In genomic region chr2L:13366109-13366747, dm6 we compare ENCODE assay signal across 1 fruit fly cellular context.
TF ChIP-seq lines count a peak whose summit lies in the region.

Nnp-1 (minus strand) TSS chr2L:13366189.
Grx3 (plus strand) TSS chr2L:13366447.

TF ChIP-seq in whole organism, embryonic, 481 proteins besides CTCF, POLR2A, EP300 and RAD21 (continued from another document and continues in another):
- no peak for TF ChIP-seq CG6854 (GFP tag; optimal IDR thresholded peaks at IDR 0.05; lab: Kevin White, UChicago)
- 0 out of 2 replicates have a peak, but pooled peaks have one; percentile 24 for TF ChIP-seq E2f1 (GFP tag; IDR thresholded peaks at IDR 0.05; lab: Robert Waterston, UW)
- TF ChIP-seq Ptx1 (GFP tag; IDR thresholded peaks at IDR 0.05; lab: Robert Waterston, UW), result peak; percentile 59
- TF ChIP-seq Asciz (GFP tag; optimal IDR thresholded peaks at IDR 0.05; lab: Kevin White, UChicago), result no peak
- TF ChIP-seq zen2 (GFP tag; IDR thresholded peaks at IDR 0.05; lab: Robert Waterston, UW; ENCODE audit: partially characterized antibody), result no peak
- no peak for TF ChIP-seq Awh (GFP tag; IDR thresholded peaks at IDR 0.05; lab: Robert Waterston, UW)
- no peak for TF ChIP-seq Camta (GFP tag; optimal IDR thresholded peaks at IDR 0.05; lab: Kevin White, UChicago)
- no peak for TF ChIP-seq nerfin-1 (tag; optimal IDR thresholded peaks at IDR 0.05; lab: Kevin White, UChicago)
- no peak for TF ChIP-seq CG8944 (GFP tag; optimal IDR thresholded peaks at IDR 0.05; lab: Kevin White, UChicago)
- TF ChIP-seq HmgZ (tag; optimal IDR thresholded peaks at IDR 0.05; lab: Kevin White, UChicago), result peak; percentile 52
- no peak for TF ChIP-seq Hey (tag; optimal IDR thresholded peaks at IDR 0.05; lab: Kevin White, UChicago)
- no peak for TF ChIP-seq CG7372 (GFP tag; IDR thresholded peaks at IDR 0.05; lab: Robert Waterston, UW)
- TF ChIP-seq Atf3 (GFP tag; optimal IDR thresholded peaks at IDR 0.05; lab: Kevin White, UChicago), result no peak
- TF ChIP-seq dysf (GFP tag; IDR thresholded peaks at IDR 0.05; lab: Robert Waterston, UW), result peak; percentile 46; the same call in 1 of the 3 replicates
- TF ChIP-seq NK7.1 (GFP tag; optimal IDR thresholded peaks at IDR 0.05; lab: Kevin White, UChicago), result no peak
- TF ChIP-seq Mrtf (GFP tag; IDR thresholded peaks at IDR 0.05; lab: Robert Waterston, UW), result no peak
- no peak for TF ChIP-seq nom (GFP tag; optimal IDR thresholded peaks at IDR 0.05; lab: Kevin White, UChicago)
- no peak for TF ChIP-seq Stat92E (GFP tag; optimal IDR thresholded peaks at IDR 0.05; lab: Kevin White, UChicago)
- no peak for TF ChIP-seq CG6272 (GFP tag; IDR thresholded peaks at IDR 0.05; lab: Robert Waterston, UW)
- no peak for TF ChIP-seq CG13624 (GFP tag; optimal IDR thresholded peaks at IDR 0.05; lab: Kevin White, UChicago)
- TF ChIP-seq al (GFP tag; IDR thresholded peaks at IDR 0.05; lab: Robert Waterston, UW), result 0 out of 2 replicates have a peak, but pooled peaks have one; percentile 22
- TF ChIP-seq Opbp (GFP tag; IDR thresholded peaks at IDR 0.05; lab: Robert Waterston, UW; ENCODE audit: partially characterized antibody), result no peak
- no peak for TF ChIP-seq CG1647 (GFP tag; optimal IDR thresholded peaks at IDR 0.05; lab: Kevin White, UChicago)
- no peak for TF ChIP-seq Hmx (GFP tag; optimal IDR thresholded peaks at IDR 0.05; lab: Kevin White, UChicago)
- no peak for TF ChIP-seq CG13123 (GFP tag; optimal IDR thresholded peaks at IDR 0.05; lab: Kevin White, UChicago)
- TF ChIP-seq Ets65A (GFP tag; lab: Kevin White, UChicago), result peak; percentile 71
- TF ChIP-seq insv (GFP tag; optimal IDR thresholded peaks at IDR 0.05; lab: Kevin White, UChicago), result no peak
- peak; percentile 56 for TF ChIP-seq Sin3A (optimal IDR thresholded peaks at IDR 0.05; lab: Kevin White, UChicago)
- TF ChIP-seq stwl (tag; optimal IDR thresholded peaks at IDR 0.05; lab: Kevin White, UChicago), result peak; percentile 49
- TF ChIP-seq CG10147 (GFP tag; optimal IDR thresholded peaks at IDR 0.05; lab: Kevin White, UChicago), result no peak
- no peak for TF ChIP-seq vvl (GFP tag; IDR thresholded peaks at IDR 0.05; lab: Robert Waterston, UW)
- no peak for TF ChIP-seq CG6654 (GFP tag; optimal IDR thresholded peaks at IDR 0.05; lab: Kevin White, UChicago)
- TF ChIP-seq MESR4 (GFP tag; optimal IDR thresholded peaks at IDR 0.05; lab: Kevin White, UChicago), result peak; percentile 26
- TF ChIP-seq fd102C (GFP tag; optimal IDR thresholded peaks at IDR 0.05; lab: Kevin White, UChicago), result no peak
- TF ChIP-seq aop (GFP tag; IDR thresholded peaks at IDR 0.05; lab: Robert Waterston, UW), result no peak
- no peak for TF ChIP-seq tup (GFP tag; optimal IDR thresholded peaks at IDR 0.05; lab: Kevin White, UChicago)
- TF ChIP-seq CG16863 (GFP tag; optimal IDR thresholded peaks at IDR 0.05; lab: Kevin White, UChicago), result no peak
- no peak for TF ChIP-seq CG1832 (GFP tag; optimal IDR thresholded peaks at IDR 0.05; lab: Kevin White, UChicago)
- no peak for TF ChIP-seq Hr78 (GFP tag; optimal IDR thresholded peaks at IDR 0.05; lab: Kevin White, UChicago)
- peak; percentile 43 for TF ChIP-seq CG10979 (tag; optimal IDR thresholded peaks at IDR 0.05; lab: Kevin White, UChicago)
- TF ChIP-seq tap (tag; optimal IDR thresholded peaks at IDR 0.05; lab: Kevin White, UChicago), result no peak
- TF ChIP-seq CG9437 (GFP tag; optimal IDR thresholded peaks at IDR 0.05; lab: Kevin White, UChicago), result peak; percentile 60
- no peak for TF ChIP-seq CG9876 (GFP tag; optimal IDR thresholded peaks at IDR 0.05; lab: Kevin White, UChicago)
- no peak for TF ChIP-seq D19A (tag; optimal IDR thresholded peaks at IDR 0.05; lab: Kevin White, UChicago)
- no peak for TF ChIP-seq p53 (GFP tag; optimal IDR thresholded peaks at IDR 0.05; lab: Kevin White, UChicago)
- no peak for TF ChIP-seq ftz-f1 (GFP tag; optimal IDR thresholded peaks at IDR 0.05; lab: Kevin White, UChicago)
- TF ChIP-seq CG8478 (optimal IDR thresholded peaks at IDR 0.05; lab: Kevin White, UChicago), result no peak
- TF ChIP-seq ham (GFP tag; IDR thresholded peaks at IDR 0.05; lab: Robert Waterston, UW), result no peak
- no peak for TF ChIP-seq Neu2 (GFP tag; optimal IDR thresholded peaks at IDR 0.05; lab: Kevin White, UChicago; ENCODE audit: borderline replicate concordance)
- TF ChIP-seq CG8281 (tag; optimal IDR thresholded peaks at IDR 0.05; lab: Kevin White, UChicago), result peak; percentile 31
- TF ChIP-seq CG9727 (GFP tag; optimal IDR thresholded peaks at IDR 0.05; lab: Kevin White, UChicago), result no peak
- no peak for TF ChIP-seq sima (GFP tag; optimal IDR thresholded peaks at IDR 0.05; lab: Kevin White, UChicago)
- TF ChIP-seq sug (tag; optimal IDR thresholded peaks at IDR 0.05; lab: Kevin White, UChicago), result peak; percentile 82
- no peak for TF ChIP-seq CG12744 (GFP tag; optimal IDR thresholded peaks at IDR 0.05; lab: Kevin White, UChicago)
- TF ChIP-seq CG16815 (GFP tag; optimal IDR thresholded peaks at IDR 0.05; lab: Kevin White, UChicago), result no peak
- peak; percentile 14; the same call in 1 of the 2 replicates for TF ChIP-seq klu (GFP tag; IDR thresholded peaks at IDR 0.05; lab: Robert Waterston, UW)
- no peak for TF ChIP-seq gem (tag; optimal IDR thresholded peaks at IDR 0.05; lab: Kevin White, UChicago)
- peak; percentile 32; the same call in 1 of the 3 replicates for TF ChIP-seq knrl (GFP tag; IDR thresholded peaks at IDR 0.05; lab: Robert Waterston, UW; ENCODE audit: partially characterized antibody)
- TF ChIP-seq CHES-1-like (GFP tag; optimal IDR thresholded peaks at IDR 0.05; lab: Kevin White, UChicago), result no peak
- TF ChIP-seq CG10543 (GFP tag; optimal IDR thresholded peaks at IDR 0.05; lab: Kevin White, UChicago), result peak; percentile 82
- no peak for TF ChIP-seq sr (GFP tag; IDR thresholded peaks at IDR 0.05; lab: Robert Waterston, UW)
- peak in 1 of 2 experiments; percentile 51 for TF ChIP-seq bsh (GFP tag; optimal IDR thresholded peaks at IDR 0.05; lab: Kevin White, UChicago)
- TF ChIP-seq CG17612 (GFP tag; IDR thresholded peaks at IDR 0.05; lab: Robert Waterston, UW), result no peak
- TF ChIP-seq CG2678 (tag; optimal IDR thresholded peaks at IDR 0.05; lab: Kevin White, UChicago), result no peak
- peak in 1 of 2 experiments; percentile 60 for TF ChIP-seq dpn (GFP tag; optimal IDR thresholded peaks at IDR 0.05; lab: Kevin White, UChicago)
- TF ChIP-seq Dip2 (GFP tag; IDR thresholded peaks at IDR 0.05; lab: Robert Waterston, UW), result no peak
- peak; percentile 46; the same call in 1 of the 2 replicates for TF ChIP-seq CG4360 (GFP tag; IDR thresholded peaks at IDR 0.05; lab: Robert Waterston, UW)
- peak; percentile 5 for TF ChIP-seq CG6254 (GFP tag; optimal IDR thresholded peaks at IDR 0.05; lab: Kevin White, UChicago)
- TF ChIP-seq CG1792 (GFP tag; optimal IDR thresholded peaks at IDR 0.05; lab: Kevin White, UChicago), result no peak
- no peak for TF ChIP-seq psq (GFP tag; optimal IDR thresholded peaks at IDR 0.05; lab: Kevin White, UChicago)
- TF ChIP-seq pfk (GFP tag; optimal IDR thresholded peaks at IDR 0.05; lab: Kevin White, UChicago), result no peak
- TF ChIP-seq BEAF-32 (GFP tag; optimal IDR thresholded peaks at IDR 0.05; lab: Kevin White, UChicago), result peak; percentile 41
- TF ChIP-seq Dad (GFP tag; optimal IDR thresholded peaks at IDR 0.05; lab: Kevin White, UChicago), result no peak
- no peak for TF ChIP-seq Fer1 (GFP tag; optimal IDR thresholded peaks at IDR 0.05; lab: Kevin White, UChicago)
- no peak for TF ChIP-seq Myb (GFP tag; optimal IDR thresholded peaks at IDR 0.05; lab: Kevin White, UChicago)
- no peak for TF ChIP-seq gcm2 (GFP tag; optimal IDR thresholded peaks at IDR 0.05; lab: Kevin White, UChicago)
- peak; percentile 2 for TF ChIP-seq slou (GFP tag; optimal IDR thresholded peaks at IDR 0.05; lab: Kevin White, UChicago)
- TF ChIP-seq CG18262 (tag; optimal IDR thresholded peaks at IDR 0.05; lab: Kevin White, UChicago), result no peak
- TF ChIP-seq Vsx1 (GFP tag; optimal IDR thresholded peaks at IDR 0.05; lab: Kevin White, UChicago), result no peak
- TF ChIP-seq sens-2 (GFP tag; IDR thresholded peaks at IDR 0.05; lab: Robert Waterston, UW), result no peak
- peak; percentile 72 for TF ChIP-seq CG10267 (tag; optimal IDR thresholded peaks at IDR 0.05; lab: Kevin White, UChicago)
- TF ChIP-seq NFAT (GFP tag; IDR thresholded peaks at IDR 0.05; lab: Robert Waterston, UW), result no peak
- peak; percentile 64 to 91 for TF ChIP-seq crp (GFP tag; optimal IDR thresholded peaks at IDR 0.05; lab: Kevin White, UChicago)
- TF ChIP-seq gt (GFP tag; IDR thresholded peaks at IDR 0.05; lab: Robert Waterston, UW), result no peak
- TF ChIP-seq CG34422 (GFP tag; IDR thresholded peaks at IDR 0.05; lab: Robert Waterston, UW), result peak; percentile 65
- no peak for TF ChIP-seq CG17328 (GFP tag; IDR thresholded peaks at IDR 0.05; lab: Robert Waterston, UW)
- peak; percentile 5 for TF ChIP-seq CG18011 (GFP tag; optimal IDR thresholded peaks at IDR 0.05; lab: Kevin White, UChicago)
- no peak for TF ChIP-seq chinmo (GFP tag; IDR thresholded peaks at IDR 0.05; lab: Robert Waterston, UW; ENCODE audit: partially characterized antibody)
- TF ChIP-seq danr (GFP tag; IDR thresholded peaks at IDR 0.05; lab: Robert Waterston, UW), result no peak
- TF ChIP-seq CG5245 (GFP tag; optimal IDR thresholded peaks at IDR 0.05; lab: Kevin White, UChicago), result no peak
- no peak for TF ChIP-seq MTF-1 (GFP tag; optimal IDR thresholded peaks at IDR 0.05; lab: Kevin White, UChicago; ENCODE audit: borderline replicate concordance)
- TF ChIP-seq Usf (GFP tag; optimal IDR thresholded peaks at IDR 0.05; lab: Kevin White, UChicago), result no peak
- TF ChIP-seq CG13775 (GFP tag; optimal IDR thresholded peaks at IDR 0.05; lab: Kevin White, UChicago), result peak; percentile 44
- peak; percentile 30 for TF ChIP-seq CG10654 (GFP tag; optimal IDR thresholded peaks at IDR 0.05; lab: Kevin White, UChicago)
- no peak for TF ChIP-seq Taf1 (GFP tag; IDR thresholded peaks at IDR 0.05; lab: Robert Waterston, UW)
- TF ChIP-seq CG1529 (GFP tag; optimal IDR thresholded peaks at IDR 0.05; lab: Kevin White, UChicago), result no peak
- no peak for TF ChIP-seq CG11093 (GFP tag; IDR thresholded peaks at IDR 0.05; lab: Robert Waterston, UW)
- TF ChIP-seq CG7357 (GFP tag; IDR thresholded peaks at IDR 0.05; lab: Robert Waterston, UW), result peak; percentile 65
- TF ChIP-seq Six4 (GFP tag; optimal IDR thresholded peaks at IDR 0.05; lab: Kevin White, UChicago), result peak; percentile 10
- TF ChIP-seq eyg (GFP tag; optimal IDR thresholded peaks at IDR 0.05; lab: Kevin White, UChicago), result no peak
- no peak for TF ChIP-seq Pdp1 (GFP tag; optimal IDR thresholded peaks at IDR 0.05; lab: Kevin White, UChicago)
- TF ChIP-seq sim (GFP tag; IDR thresholded peaks at IDR 0.05; lab: Robert Waterston, UW), result no peak
- TF ChIP-seq CG13296 (GFP tag; optimal IDR thresholded peaks at IDR 0.05; lab: Kevin White, UChicago), result no peak
- no peak for TF ChIP-seq pb (GFP tag; optimal IDR thresholded peaks at IDR 0.05; lab: Kevin White, UChicago)
- TF ChIP-seq CG9215 (GFP tag; IDR thresholded peaks at IDR 0.05; lab: Robert Waterston, UW), result peak; percentile 57
- TF ChIP-seq ap (GFP tag; IDR thresholded peaks at IDR 0.05; lab: Robert Waterston, UW), result no peak
- no peak for TF ChIP-seq cas (GFP tag; IDR thresholded peaks at IDR 0.05; lab: Robert Waterston, UW)
- TF ChIP-seq CG18764 (GFP tag; optimal IDR thresholded peaks at IDR 0.05; lab: Kevin White, UChicago), result peak; percentile 43
- TF ChIP-seq HLHmδ (GFP tag; optimal IDR thresholded peaks at IDR 0.05; lab: Kevin White, UChicago), result no peak
- TF ChIP-seq CG34224 (GFP tag; IDR thresholded peaks at IDR 0.05; lab: Robert Waterston, UW; ENCODE audit: partially characterized antibody), result 0 out of 3 replicates have a peak, but pooled peaks have one; percentile 11
- TF ChIP-seq CG17361 (GFP tag; IDR thresholded peaks at IDR 0.05; lab: Robert Waterston, UW), result no peak; the same call in 2 of the 3 replicates
- TF ChIP-seq D19B (GFP tag; optimal IDR thresholded peaks at IDR 0.05; lab: Kevin White, UChicago), result no peak
- TF ChIP-seq sisA (GFP tag; IDR thresholded peaks at IDR 0.05; lab: Robert Waterston, UW), result peak; percentile 19; the same call in 1 of the 2 replicates
- TF ChIP-seq hth (optimal IDR thresholded peaks at IDR 0.05; lab: Kevin White, UChicago), result no peak
- TF ChIP-seq CG17802 (tag; optimal IDR thresholded peaks at IDR 0.05; lab: Kevin White, UChicago), result no peak
- TF ChIP-seq CG18599 (GFP tag; optimal IDR thresholded peaks at IDR 0.05; lab: Kevin White, UChicago), result no peak
- TF ChIP-seq CG10321 (GFP tag; IDR thresholded peaks at IDR 0.05; lab: Robert Waterston, UW), result no peak
- peak; percentile 13 for TF ChIP-seq CG17186 (GFP tag; optimal IDR thresholded peaks at IDR 0.05; lab: Kevin White, UChicago)
- TF ChIP-seq kay (GFP tag; optimal IDR thresholded peaks at IDR 0.05; lab: Kevin White, UChicago), result no peak
- TF ChIP-seq Hr39 (optimal IDR thresholded peaks at IDR 0.05; lab: Kevin White, UChicago), result no peak
- TF ChIP-seq HmgD (GFP tag; optimal IDR thresholded peaks at IDR 0.05; lab: Kevin White, UChicago), result no peak
- TF ChIP-seq vnd (GFP tag; IDR thresholded peaks at IDR 0.05; lab: Robert Waterston, UW; ENCODE audit: partially characterized antibody), result no peak
- no peak for TF ChIP-seq sna (GFP tag; IDR thresholded peaks at IDR 0.05; lab: Robert Waterston, UW; ENCODE audit: partially characterized antibody)
- no peak for TF ChIP-seq CG4854 (GFP tag; optimal IDR thresholded peaks at IDR 0.05; lab: Kevin White, UChicago)
- TF ChIP-seq CG3995 (GFP tag; optimal IDR thresholded peaks at IDR 0.05; lab: Kevin White, UChicago), result no peak
- TF ChIP-seq CG42726 (GFP tag; IDR thresholded peaks at IDR 0.05; lab: Robert Waterston, UW; ENCODE audit: partially characterized antibody), result no peak
- peak; percentile 82 for TF ChIP-seq nmo (GFP tag; optimal IDR thresholded peaks at IDR 0.05; lab: Kevin White, UChicago)
- no peak for TF ChIP-seq ken (GFP tag; IDR thresholded peaks at IDR 0.05; lab: Robert Waterston, UW)
- no peak for TF ChIP-seq CG2129 (GFP tag; IDR thresholded peaks at IDR 0.05; lab: Robert Waterston, UW; ENCODE audit: partially characterized antibody)
- no peak for TF ChIP-seq crol (GFP tag; IDR thresholded peaks at IDR 0.05; lab: Robert Waterston, UW)
- no peak for TF ChIP-seq CG8388 (GFP tag; optimal IDR thresholded peaks at IDR 0.05; lab: Kevin White, UChicago)
- no peak for TF ChIP-seq CG2202 (tag; optimal IDR thresholded peaks at IDR 0.05; lab: Kevin White, UChicago)
- 0 out of 2 replicates have a peak, but pooled peaks have one; percentile 16 for TF ChIP-seq E2f2 (GFP tag; IDR thresholded peaks at IDR 0.05; lab: Robert Waterston, UW)
- no peak for TF ChIP-seq amos (GFP tag; IDR thresholded peaks at IDR 0.05; lab: Robert Waterston, UW; ENCODE audit: partially characterized antibody)
- TF ChIP-seq CG12219 (GFP tag; optimal IDR thresholded peaks at IDR 0.05; lab: Kevin White, UChicago), result no peak
